Fruit fly (Drosophila melanogaster): Measurements from ENCODE around the gene CG18170.

The CG18170 gene

dm6 chr3L:1609611-1610010 lies 6.9 kb downstream of the CG18170 start (continued):
- TF ChIP-seq wor (GFP tag; IDR thresholded peaks at IDR 0.05), result peak; percentile 26; the same call in 1 of the 2 replicates
- TF ChIP-seq CG12769 (tag; optimal IDR thresholded peaks at IDR 0.05), result no peak
- peak; percentile 38; the same call in 1 of the 3 replicates for TF ChIP-seq CG11456 (GFP tag; IDR thresholded peaks at IDR 0.05)
- TF ChIP-seq CG8944 (GFP tag; optimal IDR thresholded peaks at IDR 0.05), result no peak
- no peak for TF ChIP-seq Doc3 (GFP tag; IDR thresholded peaks at IDR 0.05; ENCODE audit: partially characterized antibody)
- TF ChIP-seq CG1233 (GFP tag; optimal IDR thresholded peaks at IDR 0.05), result no peak
- no peak for TF ChIP-seq Atf-2 (GFP tag; optimal IDR thresholded peaks at IDR 0.05)
- no peak for TF ChIP-seq Max (GFP tag; optimal IDR thresholded peaks at IDR 0.05)
- no peak for TF ChIP-seq nerfin-1 (tag; optimal IDR thresholded peaks at IDR 0.05)
- no peak for TF ChIP-seq CG1602 (GFP tag; optimal IDR thresholded peaks at IDR 0.05)
- no peak for TF ChIP-seq CG43689 (GFP tag; IDR thresholded peaks at IDR 0.05)
- TF ChIP-seq CG2875 (GFP tag; optimal IDR thresholded peaks at IDR 0.05), result no peak
- no peak for TF ChIP-seq CG15479 (GFP tag; optimal IDR thresholded peaks at IDR 0.05)
- TF ChIP-seq Ada2b (GFP tag; IDR thresholded peaks at IDR 0.05), result no peak; the same call in 1 of the 2 replicates
- TF ChIP-seq CG31441 (GFP tag; IDR thresholded peaks at IDR 0.05), result peak; percentile 31; the same call in 1 of the 2 replicates
- no peak for TF ChIP-seq ara (GFP tag; IDR thresholded peaks at IDR 0.05)
- TF ChIP-seq CG12659 (GFP tag; optimal IDR thresholded peaks at IDR 0.05), result peak; percentile 31
- peak; percentile 61 for TF ChIP-seq CG3847 (GFP tag; IDR thresholded peaks at IDR 0.05)
- no peak for TF ChIP-seq Gsc (GFP tag; IDR thresholded peaks at IDR 0.05)
- TF ChIP-seq CG30431 (GFP tag; optimal IDR thresholded peaks at IDR 0.05), result no peak
- TF ChIP-seq bab2 (GFP tag; optimal IDR thresholded peaks at IDR 0.05), result peak; percentile 25
- TF ChIP-seq CG11560 (tag; IDR thresholded peaks at IDR 0.05), result peak; percentile 24; the same call in 1 of the 3 replicates
- peak; percentile 17 for TF ChIP-seq CG15514 (GFP tag; optimal IDR thresholded peaks at IDR 0.05)
- no peak for TF ChIP-seq CG10462 (GFP tag; optimal IDR thresholded peaks at IDR 0.05)
- TF ChIP-seq CG10274 (GFP tag; optimal IDR thresholded peaks at IDR 0.05), result peak; percentile 9
- TF ChIP-seq Atf3 (GFP tag; optimal IDR thresholded peaks at IDR 0.05), result no peak
- TF ChIP-seq NFAT (GFP tag; IDR thresholded peaks at IDR 0.05), result peak; percentile 55; the same call in 1 of the 2 replicates
- TF ChIP-seq danr (GFP tag; IDR thresholded peaks at IDR 0.05), result no peak
- no peak for TF ChIP-seq Opbp (GFP tag; IDR thresholded peaks at IDR 0.05; ENCODE audit: partially characterized antibody)
- TF ChIP-seq lab (GFP tag; optimal IDR thresholded peaks at IDR 0.05), result peak; percentile 36
- TF ChIP-seq maf-S (GFP tag; optimal IDR thresholded peaks at IDR 0.05), result no peak
- TF ChIP-seq prd (optimal IDR thresholded peaks at IDR 0.05), result no peak
- peak; percentile 44; the same call in 1 of the 3 replicates for TF ChIP-seq prd (GFP tag; IDR thresholded peaks at IDR 0.05)
- peak; percentile 62 for TF ChIP-seq CG3281 (GFP tag; optimal IDR thresholded peaks at IDR 0.05)
- TF ChIP-seq TFAM (GFP tag; optimal IDR thresholded peaks at IDR 0.05), result no peak
- peak; percentile 32 for TF ChIP-seq cwo (GFP tag; optimal IDR thresholded peaks at IDR 0.05)
- TF ChIP-seq exex (tag; optimal IDR thresholded peaks at IDR 0.05), result no peak
- peak; percentile 42 for TF ChIP-seq Fer3 (tag; optimal IDR thresholded peaks at IDR 0.05)
- TF ChIP-seq gt (GFP tag; IDR thresholded peaks at IDR 0.05), result no peak
- TF ChIP-seq amos (GFP tag; IDR thresholded peaks at IDR 0.05; ENCODE audit: partially characterized antibody), result no peak
- peak; percentile 45 for TF ChIP-seq mam (GFP tag; optimal IDR thresholded peaks at IDR 0.05)
- peak; percentile 4 for TF ChIP-seq Hsf (GFP tag; optimal IDR thresholded peaks at IDR 0.05)
- TF ChIP-seq Six4 (GFP tag; optimal IDR thresholded peaks at IDR 0.05), result no peak
- no peak for TF ChIP-seq knrl (GFP tag; IDR thresholded peaks at IDR 0.05; ENCODE audit: partially characterized antibody)
- peak; percentile 72 for TF ChIP-seq CG2678 (tag; optimal IDR thresholded peaks at IDR 0.05)
- no peak for TF ChIP-seq CG18476 (GFP tag; optimal IDR thresholded peaks at IDR 0.05)
- TF ChIP-seq Ravus (GFP tag; IDR thresholded peaks at IDR 0.05), result peak; percentile 18; the same call in 1 of the 2 replicates
- no peak for TF ChIP-seq CG1024 (GFP tag; IDR thresholded peaks at IDR 0.05)
- peak; percentile 34 for TF ChIP-seq nmo (GFP tag; optimal IDR thresholded peaks at IDR 0.05)
- TF ChIP-seq hbn (GFP tag; IDR thresholded peaks at IDR 0.05; ENCODE audit: partially characterized antibody), result no peak
- peak; percentile 34 for TF ChIP-seq phol (tag; optimal IDR thresholded peaks at IDR 0.05)

All from whole organism, embryonic.